Fruit fly (Drosophila melanogaster): ENCODE results near the gene CG1750.

Gene CG1750

DNA sequence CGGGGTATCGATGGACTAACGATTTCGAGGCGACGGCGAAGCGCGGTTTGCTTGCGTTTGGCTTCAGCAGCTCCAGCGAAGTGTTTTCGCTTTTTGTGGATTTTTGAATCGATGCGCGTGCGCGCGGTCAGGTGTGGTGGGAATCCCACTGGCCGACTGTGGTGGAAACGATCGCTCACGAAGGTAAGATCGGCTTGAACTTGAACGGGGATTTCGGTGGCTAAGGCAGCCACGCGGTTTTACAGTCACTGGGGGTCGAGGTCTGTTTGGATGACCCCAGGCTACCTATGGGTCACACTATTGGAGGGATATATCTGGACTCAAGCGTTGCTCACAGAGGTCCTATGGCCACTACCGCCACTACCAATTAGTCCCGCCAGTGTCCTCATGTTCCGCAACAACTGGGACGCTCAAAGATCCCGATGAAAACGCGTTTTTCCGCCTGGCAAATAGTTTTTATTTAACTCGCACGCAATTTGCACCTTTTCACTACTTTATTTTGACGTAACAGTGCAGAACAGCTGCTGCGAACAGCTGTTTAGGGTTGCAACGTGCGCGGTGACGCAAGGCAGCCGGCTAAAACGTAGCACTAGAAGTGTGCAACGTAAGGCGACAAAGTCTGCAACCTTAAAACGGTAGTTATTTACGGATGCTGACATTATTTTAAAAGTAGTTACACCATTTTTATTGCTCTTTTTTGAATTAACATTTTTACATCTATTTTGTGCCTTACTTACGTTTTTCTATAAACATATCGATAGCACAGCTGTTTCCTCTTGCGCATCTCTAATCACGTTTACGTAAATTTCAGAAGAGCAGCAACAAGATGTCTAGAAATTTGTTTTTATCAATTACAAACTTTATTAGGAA, 2.4 kb downstream of the CG1750 start, which contains the start of the genes qless and mRpL32:
qless (minus strand) TSS at position 516 of the 870 bp plus-strand sequence.
mRpL32 (plus strand) TSS at position 780 of the 870 bp plus-strand sequence.
- TF ChIP-seq D1 (tag; optimal IDR thresholded peaks at IDR 0.05) (no peak), Ets98B (GFP tag; IDR thresholded peaks at IDR 0.05) (peak; percentile 69), CG4496 (GFP tag; IDR thresholded peaks at IDR 0.05) (peak; percentile 77; the same call in 2 of the 3 replicates), CG14655 (GFP tag; optimal IDR thresholded peaks at IDR 0.05) (no peak), CG12605 (GFP tag; IDR thresholded peaks at IDR 0.05) (no peak), rn (GFP tag; IDR thresholded peaks at IDR 0.05) (peak; percentile 62; the same call in 1 of the 2 replicates), CG13204 (GFP tag; optimal IDR thresholded peaks at IDR 0.05) (no peak), Snoo (tag; optimal IDR thresholded peaks at IDR 0.05) (no peak), CG8301 (tag; optimal IDR thresholded peaks at IDR 0.05) (no peak), gl (tag; optimal IDR thresholded peaks at IDR 0.05) (no peak), Pif1B (GFP tag; optimal IDR thresholded peaks at IDR 0.05) (no peak), CG9948 (tag; optimal IDR thresholded peaks at IDR 0.05) (peak; percentile 31), CG34367 (tag; optimal IDR thresholded peaks at IDR 0.05) (no peak), EcR (GFP tag; optimal IDR thresholded peaks at IDR 0.05) (peak; percentile 68), CG15710 (tag; optimal IDR thresholded peaks at IDR 0.05) (no peak), CG8159 (tag; optimal IDR thresholded peaks at IDR 0.05) (no peak), Pif1A (GFP tag; optimal IDR thresholded peaks at IDR 0.05) (no peak), CG10348 (GFP tag; IDR thresholded peaks at IDR 0.05) (no peak), CG32121 (GFP tag; IDR thresholded peaks at IDR 0.05) (peak; percentile 64), fd96Ca (GFP tag; IDR thresholded peaks at IDR 0.05) (peak; percentile 65; the same call in 2 of the 3 replicates), CG17806 (tag; optimal IDR thresholded peaks at IDR 0.05) (peak; percentile 52)

- peak; percentile 55 for TF ChIP-seq Pif1A (GFP tag; optimal IDR thresholded peaks at IDR 0.05)
- no peak for TF ChIP-seq CG15710 (tag; optimal IDR thresholded peaks at IDR 0.05)
- TF ChIP-seq CG4496 (GFP tag; IDR thresholded peaks at IDR 0.05) = peak; percentile 74; the same call in 2 of the 3 replicates
- no peak for TF ChIP-seq CG8159 (tag; optimal IDR thresholded peaks at IDR 0.05)
- TF ChIP-seq rn (GFP tag; IDR thresholded peaks at IDR 0.05) = no peak
- TF ChIP-seq EcR (GFP tag; optimal IDR thresholded peaks at IDR 0.05) = no peak
- TF ChIP-seq CG12605 (GFP tag; IDR thresholded peaks at IDR 0.05) = peak; percentile 60
- peak; percentile 81 for TF ChIP-seq Ets98B (GFP tag; IDR thresholded peaks at IDR 0.05)
- TF ChIP-seq CG14655 (GFP tag; optimal IDR thresholded peaks at IDR 0.05) = no peak
- no peak for TF ChIP-seq CG9948 (tag; optimal IDR thresholded peaks at IDR 0.05)
- peak; percentile 23 for TF ChIP-seq Pif1B (GFP tag; optimal IDR thresholded peaks at IDR 0.05)
- TF ChIP-seq CG34367 (tag; optimal IDR thresholded peaks at IDR 0.05) = peak; percentile 4
- no peak for TF ChIP-seq gl (tag; optimal IDR thresholded peaks at IDR 0.05)
- TF ChIP-seq fd96Ca (GFP tag; IDR thresholded peaks at IDR 0.05) = 0 out of 3 replicates have a peak, but pooled peaks have one; percentile 52
- no peak for TF ChIP-seq CG10348 (GFP tag; IDR thresholded peaks at IDR 0.05)
- TF ChIP-seq CG17806 (tag; optimal IDR thresholded peaks at IDR 0.05) = no peak
- TF ChIP-seq CG13204 (GFP tag; optimal IDR thresholded peaks at IDR 0.05) = no peak
- TF ChIP-seq CG8301 (tag; optimal IDR thresholded peaks at IDR 0.05) = peak; percentile 58
- peak; percentile 82 for TF ChIP-seq CG32121 (GFP tag; IDR thresholded peaks at IDR 0.05)
- no peak for TF ChIP-seq D1 (tag; optimal IDR thresholded peaks at IDR 0.05)
- TF ChIP-seq Snoo (tag; optimal IDR thresholded peaks at IDR 0.05) = no peak
These were observed 3.5 kb downstream of the CG1750 start for dm6 chr3R:31251130-31251770.

DNA sequence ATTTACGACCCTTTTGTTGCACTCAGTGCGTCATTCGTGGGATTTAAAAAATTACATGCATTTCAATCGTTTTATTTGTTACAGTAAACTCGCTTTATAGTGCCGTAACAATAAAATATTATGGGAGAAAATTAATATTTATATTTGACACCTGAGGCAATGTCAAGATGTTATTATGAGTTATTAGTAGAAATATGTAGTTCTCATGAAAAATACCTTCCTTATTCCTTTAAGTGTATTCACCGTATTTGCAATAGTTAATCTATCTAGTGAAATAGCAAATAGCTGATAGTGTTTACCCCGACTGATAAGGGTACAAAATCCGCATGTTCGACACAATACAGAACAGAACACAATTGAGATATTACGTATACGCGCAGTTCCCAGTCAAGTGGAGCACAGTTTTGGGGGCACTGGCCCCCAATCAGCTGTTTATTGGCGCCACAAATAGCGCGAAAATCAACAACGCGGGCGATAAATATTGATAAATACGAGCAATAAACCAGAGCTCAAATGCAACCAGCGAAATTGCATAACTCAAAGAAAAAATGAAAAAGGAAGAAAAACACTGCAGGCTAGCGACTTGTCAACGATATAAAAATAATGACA, 4.2 kb downstream of the CG1750 start:
- TF ChIP-seq CG34367 (tag; optimal IDR thresholded peaks at IDR 0.05) (peak; percentile 3), CG32121 (GFP tag; IDR thresholded peaks at IDR 0.05) (peak; percentile 21; the same call in 1 of the 2 replicates), Pif1A (GFP tag; optimal IDR thresholded peaks at IDR 0.05) (peak; percentile 0), CG14655 (GFP tag; optimal IDR thresholded peaks at IDR 0.05) (no peak), EcR (GFP tag; optimal IDR thresholded peaks at IDR 0.05) (peak; percentile 32)

DNA sequence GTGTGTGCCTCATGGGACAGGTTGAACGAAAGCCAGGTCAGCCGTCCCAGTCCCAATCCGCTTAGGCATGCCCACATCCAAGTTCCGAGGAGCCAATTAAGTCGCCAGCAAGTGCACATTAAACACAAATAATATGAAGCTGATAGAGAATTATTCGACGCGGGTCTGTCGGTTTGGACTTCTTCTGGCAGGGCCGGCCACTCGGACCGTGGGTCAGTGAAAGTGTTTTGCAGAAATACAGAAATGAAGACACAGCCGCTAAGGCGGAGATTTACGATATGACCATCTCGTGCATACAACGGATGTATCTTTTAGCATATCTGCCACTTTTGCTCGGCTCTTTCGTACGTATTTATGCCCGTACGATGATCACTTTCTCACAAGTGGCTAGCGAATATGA, 6.5 kb downstream of the CG1750 start:
- no peak for TF ChIP-seq CG17806 (tag; optimal IDR thresholded peaks at IDR 0.05)
- TF ChIP-seq CG8159 (tag; optimal IDR thresholded peaks at IDR 0.05) = no peak
- TF ChIP-seq CG32121 (GFP tag; IDR thresholded peaks at IDR 0.05) = no peak
- TF ChIP-seq CG4496 (GFP tag; IDR thresholded peaks at IDR 0.05) = no peak
- TF ChIP-seq CG15710 (tag; optimal IDR thresholded peaks at IDR 0.05) = no peak
- no peak for TF ChIP-seq EcR (GFP tag; optimal IDR thresholded peaks at IDR 0.05)
- TF ChIP-seq CG34367 (tag; optimal IDR thresholded peaks at IDR 0.05) = no peak
- TF ChIP-seq CG9948 (tag; optimal IDR thresholded peaks at IDR 0.05) = no peak
- no peak for TF ChIP-seq CG14655 (GFP tag; optimal IDR thresholded peaks at IDR 0.05)
- no peak for TF ChIP-seq Snoo (tag; optimal IDR thresholded peaks at IDR 0.05)
- TF ChIP-seq D1 (tag; optimal IDR thresholded peaks at IDR 0.05) = no peak
- TF ChIP-seq fd96Ca (GFP tag; IDR thresholded peaks at IDR 0.05) = no peak
- TF ChIP-seq Ets98B (GFP tag; IDR thresholded peaks at IDR 0.05) = no peak
- TF ChIP-seq gl (tag; optimal IDR thresholded peaks at IDR 0.05) = no peak
- TF ChIP-seq Pif1A (GFP tag; optimal IDR thresholded peaks at IDR 0.05) = no peak
- no peak for TF ChIP-seq CG12605 (GFP tag; IDR thresholded peaks at IDR 0.05)
- no peak for TF ChIP-seq CG10348 (GFP tag; IDR thresholded peaks at IDR 0.05)
- TF ChIP-seq CG13204 (GFP tag; optimal IDR thresholded peaks at IDR 0.05) = no peak
- TF ChIP-seq CG8301 (tag; optimal IDR thresholded peaks at IDR 0.05) = no peak
- TF ChIP-seq Pif1B (GFP tag; optimal IDR thresholded peaks at IDR 0.05) = no peak

All from whole organism, pupa.